Fruit fly (Drosophila melanogaster): Measurements from ENCODE around the gene CG11617.

Gene CG11617

dm6 chr2L:155994-156393, 51.1 kb downstream of the CG11617 start, which contains the start of gene CG3436:
Gene CG3436, plus strand, starts transcription at chr2L:156029.
- TF ChIP-seq CG6163 (GFP tag; IDR thresholded peaks at IDR 0.05) (no peak), Met (GFP tag; optimal IDR thresholded peaks at IDR 0.05) (no peak), Smox (GFP tag; optimal IDR thresholded peaks at IDR 0.05) (no peak), net (GFP tag; optimal IDR thresholded peaks at IDR 0.05) (no peak), dac (GFP tag; optimal IDR thresholded peaks at IDR 0.05) (no peak), Lpt (GFP tag; optimal IDR thresholded peaks at IDR 0.05) (no peak), CG11294 (GFP tag; IDR thresholded peaks at IDR 0.05) (no peak), Eip78C (GFP tag) (peak; percentile 59), CG34406 (GFP tag; optimal IDR thresholded peaks at IDR 0.05) (no peak), CG16779 (tag; optimal IDR thresholded peaks at IDR 0.05) (no peak), achi (GFP tag; optimal IDR thresholded peaks at IDR 0.05) (no peak), CG1621 (tag; optimal IDR thresholded peaks at IDR 0.05) (no peak), Ets21C (GFP tag; optimal IDR thresholded peaks at IDR 0.05) (no peak), pdm3 (GFP tag; optimal IDR thresholded peaks at IDR 0.05) (no peak), CG11762 (GFP tag; optimal IDR thresholded peaks at IDR 0.05; ENCODE audit: insufficient read depth) (no peak), Hr38 (GFP tag; optimal IDR thresholded peaks at IDR 0.05) (no peak), CG3032 (tag; optimal IDR thresholded peaks at IDR 0.05) (peak; percentile 2), CG10669 (GFP tag; optimal IDR thresholded peaks at IDR 0.05) (no peak), Sox14 (GFP tag; optimal IDR thresholded peaks at IDR 0.05) (peak; percentile 100), Hr39 (GFP tag; optimal IDR thresholded peaks at IDR 0.05) (no peak), OdsH (GFP tag; optimal IDR thresholded peaks at IDR 0.05) (no peak), fkh (GFP tag; optimal IDR thresholded peaks at IDR 0.05) (peak; percentile 34), CG6854 (GFP tag; optimal IDR thresholded peaks at IDR 0.05) (peak; percentile 32), CG8632 (GFP tag; optimal IDR thresholded peaks at IDR 0.05) (no peak), cyc (GFP tag; optimal IDR thresholded peaks at IDR 0.05) (no peak), lz (GFP tag; optimal IDR thresholded peaks at IDR 0.05) (no peak), CG8119 (GFP tag; IDR thresholded peaks at IDR 0.05) (no peak), CG11902 (GFP tag; optimal IDR thresholded peaks at IDR 0.05) (no peak), spab (GFP tag; optimal IDR thresholded peaks at IDR 0.05) (no peak)

dm6 chr2L:155215-155712, 51.8 kb downstream of the CG11617 start, which contains the start of gene Pus10:
Gene Pus10, minus strand, starts transcription at chr2L:155305.
- TF ChIP-seq Eip78C (GFP tag), result peak; percentile 51
- no peak for TF ChIP-seq CG6808 (GFP tag; optimal IDR thresholded peaks at IDR 0.05)
- peak; percentile 23 for TF ChIP-seq CG6854 (GFP tag; optimal IDR thresholded peaks at IDR 0.05)
- no peak for TF ChIP-seq ss (GFP tag; optimal IDR thresholded peaks at IDR 0.05)
- TF ChIP-seq Sox14 (GFP tag; optimal IDR thresholded peaks at IDR 0.05), result no peak
- peak; percentile 96 for TF ChIP-seq vri (GFP tag; optimal IDR thresholded peaks at IDR 0.05)

Measured in whole organism, prepupa.